Fruit fly (Drosophila melanogaster) whole organism, embryonic: ENCODE results near the gene CG7966.

Source experiments
- Aef1 ChIP-seq: fragments of 200-800 bp; sonication (Bioruptor generic); IDR thresholded peaks from 3 replicates; pipeline ENCODE4 v1.3.6; 2022; ENCODE audit warnings: missing biosample characterization, missing genetic modification characterization
- CG10431 ChIP-seq: fragments of 200-800 bp; sonication (Bioruptor generic); optimal IDR thresholded peaks from 3 replicates; lab custom pipeline; 2018; ENCODE audit warnings: missing biosample characterization, mild to moderate bottlenecking, missing genetic modification characterization
- CG11560 ChIP-seq: fragments of 200-800 bp; sonication (Bioruptor generic); IDR thresholded peaks from 3 replicates; pipeline ENCODE4 v1.3.6; 2022; ENCODE audit warnings: missing biosample characterization, missing genetic modification characterization
- CG11695 ChIP-seq: fragments of 200-800 bp; sonication (Bioruptor generic); IDR thresholded peaks from 3 replicates; pipeline ENCODE4 v1.3.6; 2022; ENCODE audit warnings: missing biosample characterization, missing genetic modification characterization
- CG14860 ChIP-seq: fragments of 200-800 bp; sonication (Bioruptor generic); IDR thresholded peaks from 3 replicates; pipeline ENCODE4 v1.3.6; 2022; ENCODE audit warnings: missing biosample characterization, missing genetic modification characterization; ENCODE audit not compliant: partially characterized antibody
- CG15479 ChIP-seq: fragments of 200-800 bp; sonication (Bioruptor generic); optimal IDR thresholded peaks from 3 replicates; lab custom pipeline; 2019; ENCODE audit warnings: missing biosample characterization, mild to moderate bottlenecking, missing genetic modification characterization, moderate library complexity
- CG17385 ChIP-seq: fragments of 200-800 bp; sonication (Bioruptor generic); optimal IDR thresholded peaks from 3 replicates; lab custom pipeline; 2018; ENCODE audit warnings: missing biosample characterization, mild to moderate bottlenecking, missing genetic modification characterization
- CG30403 ChIP-seq: fragments of 200-800 bp; sonication (Bioruptor generic); optimal IDR thresholded peaks from 3 replicates; lab custom pipeline; 2016; ENCODE audit warnings: missing biosample characterization, missing genetic modification characterization
- CG4282 ChIP-seq: fragments of 200-800 bp; sonication (Bioruptor generic); optimal IDR thresholded peaks from 2 replicates; lab custom pipeline; 2016; ENCODE audit warnings: missing biosample characterization, missing genetic modification characterization
- CG6791 ChIP-seq: fragments of 200-800 bp; sonication (Bioruptor generic); IDR thresholded peaks from 3 replicates; pipeline ENCODE4 v1.3.6; 2022; ENCODE audit warnings: missing biosample characterization, missing genetic modification characterization; ENCODE audit not compliant: partially characterized antibody
- CG7963 ChIP-seq: fragments of 200-800 bp; sonication (Bioruptor generic); IDR thresholded peaks from 3 replicates; pipeline ENCODE4 v1.3.6; 2022; ENCODE audit warnings: missing biosample characterization, missing genetic modification characterization; ENCODE audit not compliant: partially characterized antibody
- CG7987 ChIP-seq: fragments of 200-800 bp; sonication (Bioruptor generic); optimal IDR thresholded peaks from 2 replicates; lab custom pipeline; 2018; ENCODE audit warnings: missing biosample characterization, mild to moderate bottlenecking, missing genetic modification characterization, moderate library complexity
- CG8478 ChIP-seq: fragments of >200 bp; optimal IDR thresholded peaks from 2 replicates; lab custom pipeline; 2018
- CG9817 ChIP-seq: fragments of 200-800 bp; sonication (Bioruptor generic); optimal IDR thresholded peaks from 2 replicates; lab custom pipeline; 2018; ENCODE audit warnings: missing biosample characterization, mild to moderate bottlenecking, missing genetic modification characterization, moderate library complexity
- CoRest ChIP-seq: fragments of 200-800 bp; sonication (Bioruptor generic); optimal IDR thresholded peaks from 3 replicates; lab custom pipeline; 2018; ENCODE audit warnings: missing biosample characterization, mild to moderate bottlenecking, missing genetic modification characterization, moderate library complexity
- D ChIP-seq, 2 experiments: fragments of 200-800 bp in 1 of 2; fragments of >200 bp in 1 of 2; sonication (Bioruptor generic) in 1 of 2; optimal IDR thresholded peaks; 2 replicates in 1 of 2; 3 replicates in 1 of 2; lab custom pipeline; 2017; ENCODE audit warnings: mild to moderate bottlenecking in 1 of 2, missing biosample characterization in 1 of 2, missing genetic modification characterization in 1 of 2, missing genetic modification reagents in 1 of 2
- D19A ChIP-seq: fragments of 200-800 bp; optimal IDR thresholded peaks from 3 replicates; lab custom pipeline; 2019; ENCODE audit warnings: missing biosample characterization, mild to moderate bottlenecking, missing genetic modification characterization, moderate library complexity
- Dad ChIP-seq: fragments of 200-800 bp; sonication (Bioruptor generic); optimal IDR thresholded peaks from 3 replicates; lab custom pipeline; 2016; ENCODE audit warnings: missing biosample characterization, missing genetic modification characterization
- Ets97D ChIP-seq: fragments of 200-800 bp; sonication (Bioruptor generic); optimal IDR thresholded peaks from 3 replicates; lab custom pipeline; 2016; ENCODE audit warnings: missing biosample characterization, missing genetic modification characterization
- Jarid2 ChIP-seq: fragments of 200-800 bp; sonication (Bioruptor generic); optimal IDR thresholded peaks from 3 replicates; lab custom pipeline; 2017; ENCODE audit warnings: mild to moderate bottlenecking, missing biosample characterization, missing genetic modification reagents, missing genetic modification characterization
- Mrtf ChIP-seq: fragments of 200-800 bp; sonication (Bioruptor generic); IDR thresholded peaks from 3 replicates; pipeline ENCODE4 v1.3.6; 2022; ENCODE audit warnings: missing biosample characterization, missing genetic modification characterization
- Nf-YB ChIP-seq: fragments of 200-800 bp; sonication (Bioruptor generic); optimal IDR thresholded peaks from 3 replicates; lab custom pipeline; 2019; ENCODE audit warnings: missing biosample characterization, mild to moderate bottlenecking, missing genetic modification characterization, moderate library complexity
- Nf-YC ChIP-seq: fragments of 200-800 bp; optimal IDR thresholded peaks from 3 replicates; lab custom pipeline; 2019; ENCODE audit warnings: missing biosample characterization, mild to moderate bottlenecking, missing genetic modification characterization, moderate library complexity
- bbx ChIP-seq: fragments of 200-800 bp; sonication (Bioruptor generic); IDR thresholded peaks from 2 replicates; pipeline ENCODE4 v1.3.6; 2022; ENCODE audit warnings: missing biosample characterization, missing genetic modification characterization; ENCODE audit not compliant: partially characterized antibody
- cg ChIP-seq: fragments of 200-800 bp; sonication (Bioruptor generic); optimal IDR thresholded peaks from 3 replicates; lab custom pipeline; 2019; ENCODE audit warnings: missing biosample characterization, mild to moderate bottlenecking, missing genetic modification characterization, moderate library complexity
- ci ChIP-seq: fragments of 200-800 bp; sonication (Bioruptor generic); IDR thresholded peaks from 3 replicates; pipeline ENCODE4 v1.3.6; 2022; ENCODE audit warnings: missing biosample characterization, missing genetic modification characterization
- crol ChIP-seq: fragments of 200-800 bp; sonication (Bioruptor generic); IDR thresholded peaks from 2 replicates; pipeline ENCODE4 v1.3.6; 2022; ENCODE audit warnings: missing biosample characterization, missing genetic modification characterization
- gem ChIP-seq: fragments of 200-800 bp; sonication (Bioruptor generic); optimal IDR thresholded peaks from 2 replicates; lab custom pipeline; 2019; ENCODE audit warnings: missing biosample characterization, mild to moderate bottlenecking, missing genetic modification characterization, moderate library complexity
- kah ChIP-seq: fragments of 200-800 bp; sonication (Bioruptor generic); optimal IDR thresholded peaks from 2 replicates; lab custom pipeline; 2018; ENCODE audit warnings: missing biosample characterization, mild to moderate bottlenecking, missing genetic modification characterization
- kni ChIP-seq: fragments of 200-800 bp; sonication (Bioruptor generic); optimal IDR thresholded peaks from 3 replicates; lab custom pipeline; 2017; ENCODE audit warnings: mild to moderate bottlenecking, missing biosample characterization, missing genetic modification reagents, missing genetic modification characterization
- oc ChIP-seq: fragments of 200-800 bp; sonication (Bioruptor generic); optimal IDR thresholded peaks from 2 replicates; lab custom pipeline; 2018; ENCODE audit warnings: missing biosample characterization, mild to moderate bottlenecking, missing genetic modification characterization, moderate library complexity
- phol ChIP-seq: fragments of 200-800 bp; sonication (Bioruptor generic); optimal IDR thresholded peaks from 3 replicates; lab custom pipeline; 2018; ENCODE audit warnings: missing biosample characterization, mild to moderate bottlenecking, missing genetic modification characterization, moderate library complexity
- pros ChIP-seq: fragments of 200-800 bp; sonication (Bioruptor generic); optimal IDR thresholded peaks from 3 replicates; lab custom pipeline; 2019; ENCODE audit warnings: missing biosample characterization, mild to moderate bottlenecking, missing genetic modification characterization, moderate library complexity
- row ChIP-seq: fragments of 200-800 bp; sonication (Bioruptor generic); IDR thresholded peaks from 3 replicates; pipeline ENCODE4 v1.3.6; 2022; ENCODE audit warnings: missing biosample characterization, missing genetic modification characterization
- seq ChIP-seq: fragments of 200-800 bp; sonication (Bioruptor generic); IDR thresholded peaks from 2 replicates; pipeline ENCODE4 v1.3.6; 2022; ENCODE audit warnings: missing biosample characterization, missing genetic modification characterization
- slou ChIP-seq: fragments of 200-800 bp; sonication (Bioruptor generic); optimal IDR thresholded peaks from 3 replicates; lab custom pipeline; 2016; ENCODE audit warnings: missing biosample characterization, missing genetic modification characterization
- tll ChIP-seq, 2 experiments: fragments of 200-800 bp in 1 of 2; fragments of >200 bp in 1 of 2; sonication (Bioruptor generic) in 1 of 2; optimal IDR thresholded peaks; 2 replicates each; lab custom pipeline; 2017 to 2019; ENCODE audit warnings: missing biosample characterization in 2 of 2, missing genetic modification characterization in 2 of 2, mild to moderate bottlenecking in 1 of 2, moderate library complexity in 1 of 2
- yki ChIP-seq: fragments of >200 bp; optimal IDR thresholded peaks from 3 replicates; lab custom pipeline; 2018
- z ChIP-seq: fragments of 200-800 bp; sonication (Bioruptor generic); IDR thresholded peaks from 3 replicates; pipeline ENCODE4 v1.3.6; 2022; ENCODE audit warnings: missing biosample characterization, missing genetic modification characterization
- zen ChIP-seq: fragments of 200-800 bp; sonication (Bioruptor generic); optimal IDR thresholded peaks from 3 replicates; lab custom pipeline; 2018; ENCODE audit warnings: missing biosample characterization, mild to moderate bottlenecking, missing genetic modification characterization, moderate library complexity
- zf30C ChIP-seq: fragments of 200-800 bp; sonication (Bioruptor generic); optimal IDR thresholded peaks from 3 replicates; lab custom pipeline; 2018; ENCODE audit warnings: missing biosample characterization, mild to moderate bottlenecking, missing genetic modification characterization

The CG7966 gene

DNA sequence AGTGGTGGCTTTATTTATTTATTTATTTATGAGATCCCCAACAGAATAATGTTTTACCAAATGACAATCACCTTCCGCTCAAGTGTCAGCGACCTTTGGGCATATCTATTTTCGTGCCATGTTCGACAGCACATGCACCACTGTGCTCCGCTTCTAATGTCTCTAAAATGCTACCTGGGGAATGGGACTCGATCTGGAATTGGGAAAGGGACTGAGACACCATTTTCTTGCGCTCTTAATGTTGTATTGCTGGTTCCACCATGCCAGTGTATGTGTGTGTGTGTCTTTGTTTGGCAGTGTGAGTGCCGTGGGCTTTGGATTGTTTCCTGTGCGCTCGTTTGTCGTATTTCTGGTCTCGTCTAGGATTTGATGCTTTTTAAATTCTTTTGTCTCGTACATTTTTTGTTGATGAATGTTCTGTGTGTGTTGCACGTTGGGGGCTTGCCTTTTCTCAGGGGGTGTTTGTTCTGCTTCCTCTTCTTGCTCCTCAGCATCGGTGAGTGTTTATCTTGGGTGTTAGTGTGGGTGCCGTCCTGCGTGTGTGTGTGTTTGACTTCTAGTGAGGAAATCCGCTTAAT lies 14.0 kb upstream of the CG7966 start:
- TF ChIP-seq CG15479 (peak; percentile 56), z (GFP tag; lab: Robert Waterston, UW) (peak; percentile 56; the same call in 1 of the 3 replicates), CG9817 (tag; lab: Kevin White, UChicago) (no peak), Jarid2 (peak; percentile 15), kni (GFP tag; lab: Kevin White, UChicago) (peak; percentile 77), CG8478 (lab: Kevin White, UChicago) (peak; percentile 71), crol (GFP tag; lab: Robert Waterston, UW) (peak; percentile 37; the same call in 1 of the 2 replicates), CG30403 (GFP tag; lab: Kevin White, UChicago) (no peak), Nf-YB (peak; percentile 94), CG7963 (peak; percentile 44; the same call in 1 of the 3 replicates), cg (GFP tag; lab: Kevin White, UChicago) (peak; percentile 95), CG11695 (no peak), zen (tag; lab: Kevin White, UChicago) (peak; percentile 69), Nf-YC (peak; percentile 92), ci (GFP tag; lab: Robert Waterston, UW) (peak; percentile 24; the same call in 1 of the 3 replicates), CG17385 (peak; percentile 29), D19A (tag; lab: Kevin White, UChicago) (no peak), CG14860 (GFP tag; lab: Robert Waterston, UW) (peak; percentile 26; the same call in 1 of the 3 replicates), CG11560 (no peak), D (optimal IDR thresholded peaks at IDR 0.05; lab: Kevin White, UChicago) (peak; percentile 69), D (GFP tag; optimal IDR thresholded peaks at IDR 0.05; lab: Kevin White, UChicago) (no peak), row (GFP tag; lab: Robert Waterston, UW) (peak; percentile 71), gem (tag; lab: Kevin White, UChicago) (no peak), CoRest (tag; lab: Kevin White, UChicago) (peak; percentile 25), zf30C (GFP tag; lab: Kevin White, UChicago) (peak; percentile 14), bbx (peak; percentile 40; the same call in 1 of the 2 replicates), tll (GFP tag; optimal IDR thresholded peaks at IDR 0.05; lab: Kevin White, UChicago) (peak in 1 of 2 experiments; percentile 52), CG6791 (GFP tag; lab: Robert Waterston, UW) (0 out of 3 replicates have a peak, but pooled peaks have one; percentile 39), Mrtf (GFP tag; lab: Robert Waterston, UW) (0 out of 3 replicates have a peak, but pooled peaks have one; percentile 27), Ets97D (GFP tag; lab: Kevin White, UChicago) (no peak), Dad (no peak), yki (lab: Kevin White, UChicago) (peak; percentile 6), CG10431 (GFP tag; lab: Kevin White, UChicago) (no peak), Aef1 (GFP tag; lab: Robert Waterston, UW) (no peak), slou (GFP tag; lab: Kevin White, UChicago) (no peak), pros (GFP tag; lab: Kevin White, UChicago) (peak; percentile 10), seq (GFP tag; lab: Robert Waterston, UW) (peak; percentile 30; the same call in 1 of the 2 replicates), kah (GFP tag; lab: Kevin White, UChicago) (no peak), CG4282 (GFP tag; lab: Kevin White, UChicago) (peak; percentile 90), CG7987 (GFP tag; lab: Kevin White, UChicago) (no peak), phol (tag; lab: Kevin White, UChicago) (peak; percentile 27), oc (tag; lab: Kevin White, UChicago) (peak; percentile 43)
- TF ChIP-seq, all 482 proteins: peak for 28
